Fruit fly (Drosophila melanogaster): ENCODE results near the gene CG7295.

Gene CG7295

dm6 chr2L:1884409-1885082, 14.9 kb downstream of the CG7295 start, which contains the start of gene Wdr62 (continued):
- TF ChIP-seq CG7368 (GFP tag; optimal IDR thresholded peaks at IDR 0.05) (peak; percentile 28), fd85E (GFP tag; optimal IDR thresholded peaks at IDR 0.05) (no peak), CG16779 (tag; optimal IDR thresholded peaks at IDR 0.05) (peak; percentile 62), Sox15 (GFP tag; optimal IDR thresholded peaks at IDR 0.05) (no peak), topi (GFP tag; optimal IDR thresholded peaks at IDR 0.05) (peak; percentile 11), Lpt (GFP tag; optimal IDR thresholded peaks at IDR 0.05) (peak; percentile 16), CG1621 (tag; optimal IDR thresholded peaks at IDR 0.05) (peak; percentile 33), pdm3 (GFP tag; optimal IDR thresholded peaks at IDR 0.05) (peak; percentile 40), Hr38 (GFP tag; optimal IDR thresholded peaks at IDR 0.05) (no peak), Eip93F (GFP tag; optimal IDR thresholded peaks at IDR 0.05) (no peak), CG11762 (GFP tag; optimal IDR thresholded peaks at IDR 0.05; ENCODE audit: insufficient read depth) (no peak), svp (GFP tag) (peak; percentile 87), CG8319 (GFP tag; optimal IDR thresholded peaks at IDR 0.05) (no peak), achi (GFP tag; optimal IDR thresholded peaks at IDR 0.05) (peak; percentile 18), CG34406 (GFP tag; optimal IDR thresholded peaks at IDR 0.05) (peak; percentile 15), fkh (GFP tag; optimal IDR thresholded peaks at IDR 0.05) (peak; percentile 85), lz (GFP tag; optimal IDR thresholded peaks at IDR 0.05) (peak; percentile 21), Eip78C (GFP tag) (peak; percentile 84), fd59A (GFP tag; optimal IDR thresholded peaks at IDR 0.05) (no peak), ss (GFP tag; optimal IDR thresholded peaks at IDR 0.05) (peak; percentile 73 to 75), CG8632 (GFP tag; optimal IDR thresholded peaks at IDR 0.05) (no peak), Blimp-1 (GFP tag; optimal IDR thresholded peaks at IDR 0.05) (no peak), CG11294 (GFP tag; IDR thresholded peaks at IDR 0.05) (no peak), CG6808 (GFP tag; optimal IDR thresholded peaks at IDR 0.05) (peak; percentile 67)

dm6 chr2L:1885215-1885721, 15.7 kb downstream of the CG7295 start:
- TF ChIP-seq fd59A (GFP tag; optimal IDR thresholded peaks at IDR 0.05) (no peak), CG6808 (GFP tag; optimal IDR thresholded peaks at IDR 0.05) (no peak), dac (GFP tag; optimal IDR thresholded peaks at IDR 0.05) (no peak), eg (GFP tag; IDR thresholded peaks at IDR 0.05) (no peak), ss (GFP tag; optimal IDR thresholded peaks at IDR 0.05) (no peak), CG7368 (GFP tag; optimal IDR thresholded peaks at IDR 0.05) (no peak), dsx (GFP tag; optimal IDR thresholded peaks at IDR 0.05; ENCODE audit: poor library complexity, severe bottlenecking) (no peak), topi (GFP tag; optimal IDR thresholded peaks at IDR 0.05) (no peak), CG32006 (GFP tag; optimal IDR thresholded peaks at IDR 0.05) (no peak), CG10669 (GFP tag; optimal IDR thresholded peaks at IDR 0.05) (no peak)

- TF ChIP-seq vri (GFP tag; optimal IDR thresholded peaks at IDR 0.05) (no peak), Ets96B (tag; optimal IDR thresholded peaks at IDR 0.05) (peak; percentile 36), spab (GFP tag; optimal IDR thresholded peaks at IDR 0.05) (peak; percentile 51), dsx (GFP tag; optimal IDR thresholded peaks at IDR 0.05; ENCODE audit: poor library complexity, severe bottlenecking) (peak; percentile 42), CG6276 (GFP tag; optimal IDR thresholded peaks at IDR 0.05) (no peak), CG11902 (GFP tag; optimal IDR thresholded peaks at IDR 0.05) (no peak), CG6792 (GFP tag; optimal IDR thresholded peaks at IDR 0.05) (no peak), pdm3 (GFP tag; optimal IDR thresholded peaks at IDR 0.05) (no peak), eg (GFP tag; IDR thresholded peaks at IDR 0.05) (no peak), net (GFP tag; optimal IDR thresholded peaks at IDR 0.05) (no peak), CG32006 (GFP tag; optimal IDR thresholded peaks at IDR 0.05) (no peak), CG15336 (GFP tag; IDR thresholded peaks at IDR 0.05) (no peak), CG9139 (GFP tag; optimal IDR thresholded peaks at IDR 0.05) (peak; percentile 21), Sox14 (GFP tag; optimal IDR thresholded peaks at IDR 0.05) (no peak), CG10669 (GFP tag; optimal IDR thresholded peaks at IDR 0.05) (peak; percentile 11), achi (GFP tag; optimal IDR thresholded peaks at IDR 0.05) (no peak), OdsH (GFP tag; optimal IDR thresholded peaks at IDR 0.05) (no peak), Lpt (GFP tag; optimal IDR thresholded peaks at IDR 0.05) (no peak), Sox102F (GFP tag; optimal IDR thresholded peaks at IDR 0.05) (no peak), CG3032 (tag; optimal IDR thresholded peaks at IDR 0.05) (peak; percentile 50), CG6854 (GFP tag; optimal IDR thresholded peaks at IDR 0.05) (no peak), salr (GFP tag; optimal IDR thresholded peaks at IDR 0.05) (peak in 1 of 2 experiments; percentile 1), CG8632 (GFP tag; optimal IDR thresholded peaks at IDR 0.05) (no peak), Smox (GFP tag; optimal IDR thresholded peaks at IDR 0.05) (no peak)
These were observed 17.1 kb downstream of the CG7295 start for dm6 chr2L:1886533-1887183.

Data from whole organism, prepupa.